Fruit fly (Drosophila melanogaster) whole organism, embryonic: ENCODE results near the gene Jarid2.

Source experiments
- ATbp ChIP-seq: fragments of 200-800 bp; sonication (Bioruptor generic); optimal IDR thresholded peaks from 2 replicates; lab custom pipeline; 2017; ENCODE audit warnings: missing biosample characterization, mild to moderate bottlenecking, missing genetic modification characterization, missing genetic modification reagents
- Awh ChIP-seq: fragments of 200-800 bp; sonication (Bioruptor generic); IDR thresholded peaks from 2 replicates; pipeline ENCODE4, ENCODE4 v1.3.6; 2022; ENCODE audit warnings: missing biosample characterization, missing genetic modification characterization
- Bteb2 ChIP-seq: fragments of 200-800 bp; sonication (Bioruptor generic); optimal IDR thresholded peaks from 2 replicates; lab custom pipeline; 2016; ENCODE audit warnings: missing biosample characterization, missing genetic modification characterization
- CG10147 ChIP-seq: fragments of 200-800 bp; sonication (Bioruptor generic); optimal IDR thresholded peaks from 2 replicates; lab custom pipeline; 2019; ENCODE audit warnings: missing biosample characterization, mild to moderate bottlenecking, missing genetic modification characterization, moderate library complexity
- CG10959 ChIP-seq: fragments of 200-800 bp; sonication (Bioruptor generic); IDR thresholded peaks from 2 replicates; pipeline ENCODE4 v1.3.6; 2022; ENCODE audit warnings: missing biosample characterization, missing genetic modification characterization
- CG11696 ChIP-seq: fragments of 200-800 bp; sonication (Bioruptor generic); IDR thresholded peaks from 2 replicates; pipeline ENCODE4 v1.3.6; 2022; ENCODE audit warnings: missing biosample characterization, missing genetic modification characterization
- CG12219 ChIP-seq: fragments of 200-800 bp; sonication (Bioruptor generic); optimal IDR thresholded peaks from 3 replicates; lab custom pipeline; 2018; ENCODE audit warnings: missing biosample characterization, mild to moderate bottlenecking, missing genetic modification characterization
- CG12659 ChIP-seq: fragments of 200-800 bp; sonication (Bioruptor generic); optimal IDR thresholded peaks from 3 replicates; lab custom pipeline; 2017; ENCODE audit warnings: mild to moderate bottlenecking, missing biosample characterization, missing genetic modification reagents, missing genetic modification characterization
- CG13287 ChIP-seq: fragments of 200-800 bp; sonication (Bioruptor generic); IDR thresholded peaks from 2 replicates; pipeline ENCODE4 v1.3.6; 2022; ENCODE audit warnings: missing biosample characterization, missing genetic modification characterization; ENCODE audit not compliant: partially characterized antibody
- CG13296 ChIP-seq: fragments of 200-800 bp; sonication (Bioruptor generic); optimal IDR thresholded peaks from 3 replicates; lab custom pipeline; 2018; ENCODE audit warnings: missing biosample characterization, mild to moderate bottlenecking, missing genetic modification characterization
- CG13424 ChIP-seq: fragments of 200-800 bp; sonication (Bioruptor generic); optimal IDR thresholded peaks from 2 replicates; lab custom pipeline; 2019; ENCODE audit warnings: missing biosample characterization, mild to moderate bottlenecking, missing genetic modification characterization, moderate library complexity
- CG1529 ChIP-seq: fragments of 200-800 bp; sonication (Bioruptor generic); optimal IDR thresholded peaks from 3 replicates; lab custom pipeline; 2018; ENCODE audit warnings: missing biosample characterization, missing genetic modification characterization
- CG15601 ChIP-seq: fragments of 200-800 bp; sonication (Bioruptor generic); optimal IDR thresholded peaks from 3 replicates; lab custom pipeline; 2019; ENCODE audit warnings: missing biosample characterization, mild to moderate bottlenecking, missing genetic modification characterization, moderate library complexity
- CG1647 ChIP-seq: fragments of 200-800 bp; sonication (Bioruptor generic); optimal IDR thresholded peaks from 3 replicates; lab custom pipeline; 2016; ENCODE audit warnings: missing biosample characterization, missing genetic modification characterization
- CG17186 ChIP-seq: fragments of 200-800 bp; sonication (Bioruptor generic); optimal IDR thresholded peaks from 3 replicates; lab custom pipeline; 2017; ENCODE audit warnings: missing biosample characterization, missing genetic modification reagents, missing genetic modification characterization
- CG17385 ChIP-seq: fragments of 200-800 bp; sonication (Bioruptor generic); optimal IDR thresholded peaks from 3 replicates; lab custom pipeline; 2018; ENCODE audit warnings: missing biosample characterization, mild to moderate bottlenecking, missing genetic modification characterization
- CG17912 ChIP-seq: fragments of 200-800 bp; sonication (Bioruptor generic); optimal IDR thresholded peaks from 2 replicates; lab custom pipeline; 2018; ENCODE audit warnings: missing biosample characterization, mild to moderate bottlenecking, missing genetic modification characterization
- CG1792 ChIP-seq: fragments of 200-800 bp; sonication (Bioruptor generic); optimal IDR thresholded peaks from 2 replicates; lab custom pipeline; 2016; ENCODE audit warnings: missing biosample characterization, missing genetic modification characterization
- CG2889 ChIP-seq: fragments of 200-800 bp; sonication (Bioruptor generic); IDR thresholded peaks from 3 replicates; pipeline ENCODE4 v1.3.6; 2022; ENCODE audit warnings: missing biosample characterization, missing genetic modification characterization
- CG30403 ChIP-seq: fragments of 200-800 bp; sonication (Bioruptor generic); optimal IDR thresholded peaks from 3 replicates; lab custom pipeline; 2016; ENCODE audit warnings: missing biosample characterization, missing genetic modification characterization
- CG31441 ChIP-seq: fragments of 200-800 bp; sonication (Bioruptor generic); IDR thresholded peaks from 2 replicates; pipeline ENCODE4 v1.3.6; 2022; ENCODE audit warnings: missing biosample characterization, missing genetic modification characterization
- CG34376 ChIP-seq: fragments of 200-800 bp; sonication (Bioruptor generic); optimal IDR thresholded peaks from 2 replicates; lab custom pipeline; 2018; ENCODE audit warnings: missing biosample characterization, mild to moderate bottlenecking, missing genetic modification characterization
- CG34422 ChIP-seq: fragments of 200-800 bp; sonication (Bioruptor generic); IDR thresholded peaks from 3 replicates; pipeline ENCODE4 v1.3.6; 2022; ENCODE audit warnings: missing biosample characterization, missing genetic modification characterization
- CG4404 ChIP-seq: fragments of 200-800 bp; sonication (Bioruptor generic); IDR thresholded peaks from 2 replicates; pipeline ENCODE4 v1.3.6; 2022; ENCODE audit warnings: missing biosample characterization, missing genetic modification characterization
- CG8478 ChIP-seq: fragments of >200 bp; optimal IDR thresholded peaks from 2 replicates; lab custom pipeline; 2018
- CkIIα-i1 ChIP-seq: fragments of 200-800 bp; sonication (Bioruptor generic); IDR thresholded peaks from 2 replicates; pipeline ENCODE4 v1.3.6; 2022; ENCODE audit warnings: missing biosample characterization, missing genetic modification characterization
- Dfd ChIP-seq, 2 experiments: fragments of >200 bp; optimal IDR thresholded peaks; 2 replicates each; lab custom pipeline; 2017; ENCODE audit warnings: missing biosample characterization in 2 of 2, missing genetic modification characterization in 2 of 2
- Hr3 ChIP-seq: fragments of 200-800 bp; sonication (Bioruptor generic); optimal IDR thresholded peaks from 3 replicates; lab custom pipeline; 2016; ENCODE audit warnings: missing biosample characterization, missing genetic modification characterization
- Hr51 ChIP-seq, 2 experiments: fragments of 200-800 bp; sonication (Bioruptor generic); optimal IDR thresholded peaks; 2 replicates in 1 of 2; 3 replicates in 1 of 2; lab custom pipeline; 2016 to 2018; ENCODE audit warnings: missing biosample characterization in 2 of 2, missing genetic modification characterization in 2 of 2, mild to moderate bottlenecking in 1 of 2, moderate library complexity in 1 of 2
- Lim3 ChIP-seq: fragments of 200-800 bp; sonication (Bioruptor generic); IDR thresholded peaks from 2 replicates; pipeline ENCODE4 v1.3.6; 2022; ENCODE audit warnings: missing biosample characterization, missing genetic modification characterization
- Lpt ChIP-seq: fragments of >200 bp; optimal IDR thresholded peaks from 2 replicates; lab custom pipeline; 2018; ENCODE audit warnings: missing biosample characterization, missing genetic modification characterization
- NC2β ChIP-seq: fragments of 200-800 bp; sonication (Bioruptor generic); optimal IDR thresholded peaks from 2 replicates; lab custom pipeline; 2016; ENCODE audit warnings: missing biosample characterization, missing genetic modification characterization
- Rfx ChIP-seq: fragments of 200-800 bp; sonication (Bioruptor generic); IDR thresholded peaks from 2 replicates; pipeline ENCODE4 v1.3.6; 2022; ENCODE audit warnings: missing biosample characterization, missing genetic modification characterization
- Rx ChIP-seq: fragments of 200-800 bp; sonication (Bioruptor generic); IDR thresholded peaks from 2 replicates; pipeline ENCODE4 v1.3.6; 2022; ENCODE audit warnings: missing biosample characterization, missing genetic modification characterization
- al ChIP-seq: fragments of 200-800 bp; sonication (Bioruptor generic); IDR thresholded peaks from 2 replicates; pipeline ENCODE4 v1.3.6; 2022; ENCODE audit warnings: missing biosample characterization, missing genetic modification characterization
- bowl ChIP-seq: fragments of 200-800 bp; sonication (Bioruptor generic); IDR thresholded peaks from 2 replicates; pipeline ENCODE4 v1.3.6; 2022; ENCODE audit warnings: missing biosample characterization, missing genetic modification characterization
- chn ChIP-seq: fragments of 200-800 bp; sonication (Bioruptor generic); optimal IDR thresholded peaks from 2 replicates; lab custom pipeline; 2016; ENCODE audit warnings: missing biosample characterization, missing genetic modification characterization
- dpn ChIP-seq, 2 experiments: fragments of 200-800 bp; sonication (Bioruptor generic); optimal IDR thresholded peaks; 3 replicates each; lab custom pipeline; 2016; ENCODE audit warnings: missing biosample characterization in 2 of 2, missing genetic modification characterization in 2 of 2
- grau ChIP-seq: fragments of 200-800 bp; optimal IDR thresholded peaks from 3 replicates; lab custom pipeline; 2019; ENCODE audit warnings: missing biosample characterization, mild to moderate bottlenecking, missing genetic modification characterization, moderate library complexity
- gsb ChIP-seq: fragments of 200-800 bp; sonication (Bioruptor generic); IDR thresholded peaks from 2 replicates; pipeline ENCODE4 v1.3.6; 2022; ENCODE audit warnings: missing biosample characterization, missing genetic modification characterization
- ham ChIP-seq: fragments of 200-800 bp; sonication (Bioruptor generic); IDR thresholded peaks from 2 replicates; pipeline ENCODE4 v1.3.6; 2022; ENCODE audit warnings: missing biosample characterization, missing genetic modification characterization
- klu ChIP-seq: fragments of 200-800 bp; sonication (Bioruptor generic); IDR thresholded peaks from 2 replicates; pipeline ENCODE4 v1.3.6; 2022; ENCODE audit warnings: missing biosample characterization, missing genetic modification characterization
- lmd ChIP-seq: fragments of 200-800 bp; sonication (Bioruptor generic); IDR thresholded peaks from 2 replicates; pipeline ENCODE4 v1.3.6; 2022; ENCODE audit warnings: missing biosample characterization, missing genetic modification characterization
- mld ChIP-seq: fragments of 200-800 bp; sonication (Bioruptor generic); IDR thresholded peaks from 3 replicates; pipeline ENCODE4 v1.3.6; 2022; ENCODE audit warnings: missing biosample characterization, missing genetic modification characterization; ENCODE audit not compliant: partially characterized antibody
- nom ChIP-seq: fragments of 200-800 bp; sonication (Bioruptor generic); optimal IDR thresholded peaks from 2 replicates; lab custom pipeline; 2017; ENCODE audit warnings: missing biosample characterization, missing genetic modification characterization, mild to moderate bottlenecking, moderate library complexity, missing genetic modification reagents
- phol ChIP-seq: fragments of 200-800 bp; sonication (Bioruptor generic); optimal IDR thresholded peaks from 3 replicates; lab custom pipeline; 2018; ENCODE audit warnings: missing biosample characterization, mild to moderate bottlenecking, missing genetic modification characterization, moderate library complexity
- run ChIP-seq: fragments of 200-800 bp; sonication (Bioruptor generic); optimal IDR thresholded peaks from 3 replicates; lab custom pipeline; 2018; ENCODE audit warnings: missing biosample characterization, mild to moderate bottlenecking, missing genetic modification characterization
- twi ChIP-seq: fragments of 200-800 bp; optimal IDR thresholded peaks from 2 replicates; lab custom pipeline; 2019; ENCODE audit warnings: missing biosample characterization, mild to moderate bottlenecking, missing genetic modification characterization, moderate library complexity
- wek ChIP-seq: fragments of 200-800 bp; sonication (Bioruptor generic); optimal IDR thresholded peaks from 3 replicates; lab custom pipeline; 2018; ENCODE audit warnings: missing biosample characterization, mild to moderate bottlenecking, missing genetic modification characterization, moderate library complexity
- zen ChIP-seq: fragments of 200-800 bp; sonication (Bioruptor generic); optimal IDR thresholded peaks from 3 replicates; lab custom pipeline; 2018; ENCODE audit warnings: missing biosample characterization, mild to moderate bottlenecking, missing genetic modification characterization, moderate library complexity
- zf30C ChIP-seq: fragments of 200-800 bp; sonication (Bioruptor generic); optimal IDR thresholded peaks from 3 replicates; lab custom pipeline; 2018; ENCODE audit warnings: missing biosample characterization, mild to moderate bottlenecking, missing genetic modification characterization

Jarid2 gene

dm6 chr3L:9461670-9462246 is 15.1 kb upstream of the Jarid2 start (continued):
- TF ChIP-seq twi (tag; lab: Kevin White, UChicago) (peak; percentile 11), dpn (GFP tag; optimal IDR thresholded peaks at IDR 0.05; lab: Kevin White, UChicago) (peak in 1 of 2 experiments; percentile 27), Awh (GFP tag; lab: Robert Waterston, UW) (no peak), CG30403 (GFP tag; lab: Kevin White, UChicago) (no peak), Hr3 (GFP tag; lab: Kevin White, UChicago) (no peak), mld (peak; percentile 48; the same call in 1 of the 3 replicates), CG10147 (no peak), run (tag; lab: Kevin White, UChicago) (no peak), lmd (GFP tag; lab: Robert Waterston, UW) (peak; percentile 61), CG13287 (GFP tag; lab: Robert Waterston, UW) (no peak), Rx (GFP tag; lab: Robert Waterston, UW) (no peak), CG17385 (no peak), CG13296 (GFP tag; lab: Kevin White, UChicago) (no peak), CG34376 (no peak), NC2β (GFP tag; lab: Kevin White, UChicago) (peak; percentile 1), CG12219 (GFP tag; lab: Kevin White, UChicago) (peak; percentile 18), CG17186 (GFP tag; lab: Kevin White, UChicago) (peak; percentile 30), ATbp (GFP tag; lab: Kevin White, UChicago) (no peak), grau (tag; lab: Kevin White, UChicago) (no peak), phol (tag; lab: Kevin White, UChicago) (peak; percentile 71), CG15601 (tag; lab: Kevin White, UChicago) (no peak), CG2889 (GFP tag; lab: Robert Waterston, UW) (peak; percentile 45; the same call in 1 of the 3 replicates), chn (peak; percentile 31), CG12659 (GFP tag; lab: Kevin White, UChicago) (no peak), CG1529 (GFP tag; lab: Kevin White, UChicago) (no peak), CG31441 (GFP tag; lab: Robert Waterston, UW) (no peak), CG34422 (GFP tag; lab: Robert Waterston, UW) (peak; percentile 41; the same call in 1 of the 3 replicates), Dfd (GFP tag; optimal IDR thresholded peaks at IDR 0.05; lab: Kevin White, UChicago) (no peak), zf30C (GFP tag; lab: Kevin White, UChicago) (no peak), al (GFP tag; lab: Robert Waterston, UW) (0 out of 2 replicates have a peak, but pooled peaks have one; percentile 20), klu (no peak), CG11696 (GFP tag; lab: Robert Waterston, UW) (no peak), CG10959 (GFP tag; lab: Robert Waterston, UW) (peak; percentile 18; the same call in 1 of the 2 replicates), Bteb2 (GFP tag; lab: Kevin White, UChicago) (no peak), CG4404 (GFP tag; lab: Robert Waterston, UW) (no peak), CG1647 (GFP tag; lab: Kevin White, UChicago) (peak; percentile 26), CG13424 (tag; lab: Kevin White, UChicago) (no peak), wek (no peak), Rfx (GFP tag; lab: Robert Waterston, UW) (peak; percentile 61), nom (GFP tag; lab: Kevin White, UChicago) (no peak), CkIIα-i1 (GFP tag; lab: Robert Waterston, UW) (no peak), CG17912 (GFP tag; lab: Kevin White, UChicago) (no peak), Hr51 (GFP tag; optimal IDR thresholded peaks at IDR 0.05; lab: Kevin White, UChicago) (no peak), ham (no peak), zen (tag; lab: Kevin White, UChicago) (peak; percentile 89), Lim3 (GFP tag; lab: Robert Waterston, UW) (no peak), gsb (no peak), Lpt (no peak), bowl (GFP tag; lab: Robert Waterston, UW) (no peak), CG1792 (peak; percentile 26), CG8478 (lab: Kevin White, UChicago) (no peak)
